Worm (Caenorhabditis elegans) whole organism, early embryonic: Measurements from ENCODE around the gene ttx-1.

Experiments
- B0310.2 ChIP-seq: sonication (generic microtip); optimal IDR thresholded peaks from 2 replicates; lab custom pipeline; 2016; ENCODE audit warnings: mild to moderate bottlenecking, missing genetic modification characterization, missing compliant biosample characterization
- F13C5.2 ChIP-seq: sonication (generic microtip); optimal IDR thresholded peaks from 2 replicates; lab custom pipeline; 2017; ENCODE audit warnings: mild to moderate bottlenecking, missing genetic modification characterization, inconsistent platforms, missing compliant biosample characterization
- aly-1 ChIP-seq: sonication (generic microtip); optimal IDR thresholded peaks from 2 replicates; lab custom pipeline; 2016; ENCODE audit warnings: missing genetic modification characterization, missing compliant biosample characterization
- ama-1 ChIP-seq: fragments of 150-350 bp; optimal IDR thresholded peaks from 2 replicates; lab custom pipeline; 2014
- ceh-13 ChIP-seq: fragments of 200-800 bp; sonication (Bioruptor generic); optimal IDR thresholded peaks from 2 replicates; lab custom pipeline; 2018; ENCODE audit warnings: mild to moderate bottlenecking, missing genetic modification characterization, missing compliant biosample characterization
- ceh-36 ChIP-seq: sonication (generic microtip); optimal IDR thresholded peaks from 2 replicates; lab custom pipeline; 2016; ENCODE audit warnings: missing genetic modification characterization, inconsistent platforms, missing compliant biosample characterization
- ets-7 ChIP-seq: sonication (generic microtip); optimal IDR thresholded peaks from 2 replicates; lab custom pipeline; 2016; ENCODE audit warnings: missing genotype, missing genetic modification characterization, missing compliant biosample characterization
- flt-1 ChIP-seq: fragments of 200-800 bp; sonication (Bioruptor generic); IDR thresholded peaks from 2 replicates; pipeline ENCODE4 v1.3.6; 2022; ENCODE audit warnings: missing genetic modification characterization, missing compliant biosample characterization
- hmbx-1 ChIP-seq: sonication (generic microtip); optimal IDR thresholded peaks from 2 replicates; lab custom pipeline; 2016; ENCODE audit warnings: mild to moderate bottlenecking, missing genetic modification characterization, missing compliant biosample characterization
- hmg-4 ChIP-seq: fragments of 200-800 bp; sonication (Bioruptor generic); optimal IDR thresholded peaks from 2 replicates; lab custom pipeline; 2018; ENCODE audit warnings: mild to moderate bottlenecking, missing genetic modification characterization, missing compliant biosample characterization
- hnd-1 ChIP-seq: sonication (generic microtip); optimal IDR thresholded peaks from 2 replicates; lab custom pipeline; 2016; ENCODE audit warnings: missing genetic modification characterization, missing compliant biosample characterization
- pes-1 ChIP-seq: fragments of 200-800 bp; sonication (Bioruptor generic); IDR thresholded peaks from 2 replicates; pipeline ENCODE4 v1.3.6; 2022; ENCODE audit warnings: missing genetic modification reagents, missing genetic modification characterization, missing compliant biosample characterization
- scrt-1 ChIP-seq: fragments of 200-800 bp; sonication (Bioruptor generic); IDR thresholded peaks from 2 replicates; pipeline ENCODE4 v1.3.6; 2022; ENCODE audit warnings: missing genetic modification characterization, missing compliant biosample characterization
- sea-1 ChIP-seq: fragments of 200-800 bp; sonication (Bioruptor generic); conservative IDR thresholded peaks from 2 replicates; pipeline ENCODE4 v1.3.6; 2022; ENCODE audit warnings: missing genetic modification characterization, missing compliant biosample characterization
- tbx-11 ChIP-seq: fragments of 200-800 bp; sonication (Bioruptor generic); IDR thresholded peaks from 2 replicates; pipeline ENCODE4 v1.3.6; 2022; ENCODE audit warnings: missing genetic modification characterization, missing compliant biosample characterization
- tbx-37 ChIP-seq: fragments of 200-800 bp; sonication (Bioruptor generic); conservative IDR thresholded peaks from 2 replicates; pipeline ENCODE4 v1.3.6; 2022; ENCODE audit warnings: missing genetic modification reagents, missing genetic modification characterization, missing compliant biosample characterization
- tra-4 ChIP-seq: sonication (generic microtip); optimal IDR thresholded peaks from 2 replicates; lab custom pipeline; 2017; ENCODE audit warnings: missing genetic modification characterization, missing compliant biosample characterization

Gene ttx-1

DNA sequence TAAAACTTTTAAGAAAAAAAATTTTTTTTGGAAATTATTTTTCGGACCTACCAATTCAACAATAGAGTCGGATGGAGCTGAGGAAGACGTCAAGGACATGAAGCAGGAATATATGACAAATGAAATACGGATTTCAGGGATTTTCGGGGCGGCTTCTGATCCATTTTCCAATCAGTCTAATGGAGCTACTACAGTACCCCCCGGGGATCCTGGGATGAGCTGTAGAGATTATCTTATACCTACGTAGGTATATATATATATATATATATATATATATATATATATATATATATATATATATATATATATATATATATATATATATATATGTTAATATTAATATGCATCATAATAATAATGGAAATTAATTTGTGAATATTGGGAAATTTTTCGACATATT lies at the start of gene ttx-1:
Gene ttx-1 (minus strand): TSS at position 101 of the 400 bp plus-strand sequence.
- TF ChIP-seq hnd-1 (tag; lab: Kevin White, UChicago) (no peak), ets-7 (no peak), pes-1 (GFP tag; lab: Robert Waterston, UW) (no peak), tbx-11 (GFP tag; lab: Robert Waterston, UW) (no peak), ceh-13 (GFP tag; lab: Kevin White, UChicago) (no peak), tra-4 (tag; lab: Kevin White, UChicago) (no peak), aly-1 (tag; lab: Kevin White, UChicago) (no peak), scrt-1 (GFP tag; lab: Robert Waterston, UW) (no peak), ceh-36 (tag; lab: Kevin White, UChicago) (no peak), sea-1 (no peak), hmg-4 (GFP tag; lab: Kevin White, UChicago) (no peak)

DNA sequence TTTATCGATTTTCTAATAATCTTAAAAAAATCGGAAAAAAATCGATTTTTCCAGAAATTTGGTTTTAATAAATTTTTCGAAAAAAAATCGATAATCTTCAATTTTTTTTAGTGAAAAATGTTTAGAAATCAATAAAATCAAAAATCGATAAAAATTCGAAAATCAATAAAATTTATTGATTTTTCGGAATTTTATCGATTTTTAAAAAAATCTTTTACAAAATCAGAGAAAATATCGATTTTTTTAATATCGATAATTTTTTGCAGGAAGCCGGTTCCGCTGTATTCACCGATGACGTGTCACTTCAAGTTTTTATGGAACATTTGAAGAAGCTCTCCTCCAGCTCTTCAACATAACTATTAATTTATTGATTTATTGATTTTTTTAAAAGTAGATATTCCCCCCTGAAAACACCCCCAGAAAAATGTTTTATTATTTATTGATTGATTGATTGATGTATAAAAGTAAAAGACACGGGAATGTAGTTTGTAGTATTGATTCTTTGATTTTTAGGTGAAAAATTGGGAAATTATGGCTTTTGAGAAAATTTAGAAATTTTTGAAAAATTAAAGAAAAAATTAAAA lies 41.3 kb upstream of the ttx-1 start:
- TF ChIP-seq ama-1 (lab: Kevin White, UChicago) (no peak), hmbx-1 (tag; lab: Kevin White, UChicago) (no peak), ets-7 (no peak), flt-1 (GFP tag; lab: Robert Waterston, UW) (no peak), tbx-11 (GFP tag; lab: Robert Waterston, UW) (no peak), hnd-1 (tag; lab: Kevin White, UChicago) (no peak), hmg-4 (GFP tag; lab: Kevin White, UChicago) (no peak), ceh-36 (tag; lab: Kevin White, UChicago) (no peak), pes-1 (GFP tag; lab: Robert Waterston, UW) (no peak), tra-4 (tag; lab: Kevin White, UChicago) (no peak), tbx-37 (no peak), sea-1 (no peak), scrt-1 (GFP tag; lab: Robert Waterston, UW) (no peak), ceh-13 (GFP tag; lab: Kevin White, UChicago) (no peak), F13C5.2 (tag; lab: Kevin White, UChicago) (no peak), B0310.2 (tag; lab: Kevin White, UChicago) (no peak)

DNA sequence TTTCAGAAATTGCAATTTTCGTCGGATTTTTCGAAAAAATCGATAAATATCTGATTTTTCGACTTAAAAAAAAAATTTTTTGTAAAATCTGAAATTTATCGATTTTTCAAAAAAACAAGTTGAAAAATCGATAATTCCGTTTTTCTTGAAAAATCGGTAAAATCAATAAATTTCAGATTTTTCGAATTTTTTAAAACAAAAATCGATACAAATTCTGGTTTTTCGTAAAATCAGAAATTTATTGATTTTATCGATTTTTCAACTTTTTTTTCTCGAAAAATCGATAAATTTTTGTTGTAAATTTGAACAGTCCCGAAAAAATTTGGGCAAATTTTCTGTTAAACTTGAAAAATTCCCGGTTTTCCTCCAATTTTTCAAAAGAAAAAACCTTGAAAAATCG lies 40.4 kb upstream of the ttx-1 start:
- TF ChIP-seq scrt-1 (GFP tag; lab: Robert Waterston, UW), result no peak
- no peak for TF ChIP-seq hmg-4 (GFP tag; lab: Kevin White, UChicago)
- TF ChIP-seq sea-1, result no peak
- TF ChIP-seq aly-1 (tag; lab: Kevin White, UChicago), result no peak

DNA sequence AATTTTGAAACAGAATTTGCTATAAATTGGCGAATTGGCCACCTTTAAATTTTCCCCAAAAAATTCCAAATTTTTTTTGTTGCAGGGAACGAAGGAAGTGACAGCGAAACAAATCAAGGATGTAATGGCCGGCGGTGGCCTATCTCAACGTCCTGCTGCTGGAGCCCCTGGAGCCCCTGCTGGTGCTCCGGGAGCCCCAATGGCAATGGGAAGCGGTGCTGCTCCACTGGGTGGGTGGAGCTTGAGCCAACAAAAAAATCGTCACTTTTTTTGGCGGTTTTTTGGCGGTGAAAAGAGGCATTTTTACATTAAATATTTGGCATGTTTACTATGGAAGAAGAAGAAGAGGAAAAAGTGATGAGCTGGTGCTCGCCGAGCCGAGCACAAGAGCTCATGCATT lies 33.2 kb upstream of the ttx-1 start:
- TF ChIP-seq pes-1 (GFP tag; lab: Robert Waterston, UW), result no peak

DNA sequence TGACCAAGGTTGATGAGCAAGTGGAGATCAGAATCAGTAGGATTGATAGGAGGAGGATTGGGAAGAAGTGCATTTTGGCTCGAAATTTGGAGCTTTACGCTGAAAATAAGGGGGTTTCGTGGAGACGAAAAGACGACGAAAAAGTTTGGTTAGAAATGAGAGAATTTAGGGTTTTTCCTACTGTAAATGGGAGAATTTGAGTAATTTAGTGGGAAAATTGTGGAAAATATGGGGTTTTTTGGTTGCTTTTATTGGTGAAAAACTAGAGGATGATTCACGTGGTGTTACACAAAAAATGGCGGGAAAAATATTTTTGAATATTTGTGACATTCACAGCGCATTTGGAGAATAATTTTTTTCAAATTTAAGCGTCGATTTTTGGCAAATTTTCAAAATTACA lies 30.9 kb upstream of the ttx-1 start, which contains the start of gene nlp-69:
Gene nlp-69 (minus strand): TSS at position 101 of the 400 bp plus-strand sequence.
- TF ChIP-seq flt-1 (GFP tag; lab: Robert Waterston, UW) (no peak), sea-1 (no peak), hnd-1 (tag; lab: Kevin White, UChicago) (no peak), ceh-36 (tag; lab: Kevin White, UChicago) (no peak), pes-1 (GFP tag; lab: Robert Waterston, UW) (no peak), tbx-11 (GFP tag; lab: Robert Waterston, UW) (no peak), ceh-13 (GFP tag; lab: Kevin White, UChicago) (no peak), ets-7 (no peak), hmg-4 (GFP tag; lab: Kevin White, UChicago) (no peak), tra-4 (tag; lab: Kevin White, UChicago) (no peak), F13C5.2 (tag; lab: Kevin White, UChicago) (no peak), scrt-1 (GFP tag; lab: Robert Waterston, UW) (no peak), aly-1 (tag; lab: Kevin White, UChicago) (no peak), ama-1 (lab: Kevin White, UChicago) (no peak), hmbx-1 (tag; lab: Kevin White, UChicago) (no peak), tbx-37 (no peak), B0310.2 (tag; lab: Kevin White, UChicago) (no peak)

DNA sequence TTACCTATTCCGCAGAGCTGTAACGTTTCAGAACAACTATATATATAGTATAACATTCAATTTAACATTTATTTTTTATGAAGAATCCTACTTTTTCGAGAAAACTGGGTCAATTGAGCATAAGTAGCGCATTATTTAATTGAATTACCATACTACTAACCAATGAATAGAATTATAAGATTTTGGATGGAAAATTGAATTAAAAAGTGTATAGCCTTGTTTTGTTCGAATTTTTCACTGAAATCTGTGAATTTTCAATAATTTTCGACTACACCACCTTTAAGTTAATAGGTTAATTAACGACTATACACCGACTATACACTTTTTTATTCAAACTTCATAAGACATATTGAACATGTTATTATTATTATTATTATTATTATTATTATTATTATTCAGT lies 30.0 kb upstream of the ttx-1 start:
- TF ChIP-seq flt-1 (GFP tag; lab: Robert Waterston, UW) (no peak), scrt-1 (GFP tag; lab: Robert Waterston, UW) (no peak), sea-1 (no peak)

DNA sequence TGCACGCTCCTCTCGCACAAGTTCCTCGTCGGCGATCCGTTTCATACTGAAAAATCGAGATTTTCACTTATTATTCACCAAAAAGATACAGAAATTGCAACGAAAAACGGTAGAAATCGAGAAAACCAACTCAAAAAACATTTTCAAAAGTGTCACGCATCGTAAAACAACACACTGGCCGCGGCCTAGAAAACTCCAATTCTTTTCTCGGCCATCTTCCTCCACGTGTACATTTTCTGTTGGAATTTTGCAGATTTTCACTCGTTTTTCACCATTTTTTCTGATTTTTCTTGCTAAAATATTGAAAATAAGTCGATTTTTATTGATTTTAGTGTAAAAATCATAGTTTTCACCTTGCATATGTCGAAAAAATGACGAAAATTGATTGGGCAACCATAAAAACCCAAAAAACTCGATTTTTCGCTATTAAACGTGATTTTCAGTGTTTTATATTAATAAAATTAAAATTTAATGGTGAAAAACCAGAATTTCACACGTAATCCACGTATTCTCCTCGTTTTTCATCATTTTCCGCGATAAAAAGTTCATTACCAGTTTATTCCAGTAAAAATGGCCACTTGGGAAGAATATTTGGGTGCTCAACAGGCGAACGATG lies 26.8 kb upstream of the ttx-1 start, which contains the start of the genes dcs-1 and sec-23:
Gene dcs-1 (minus strand): TSS at position 46 of the 616 bp plus-strand sequence.
Gene sec-23 (plus strand): TSS at position 566 of the 616 bp plus-strand sequence.
- TF ChIP-seq F13C5.2 (tag; lab: Kevin White, UChicago) (no peak), ceh-36 (tag; lab: Kevin White, UChicago) (no peak), scrt-1 (GFP tag; lab: Robert Waterston, UW) (no peak), aly-1 (tag; lab: Kevin White, UChicago) (no peak), B0310.2 (tag; lab: Kevin White, UChicago) (no peak), hmbx-1 (tag; lab: Kevin White, UChicago) (no peak), ets-7 (no peak), tra-4 (tag; lab: Kevin White, UChicago) (no peak), hmg-4 (GFP tag; lab: Kevin White, UChicago) (no peak), ceh-13 (GFP tag; lab: Kevin White, UChicago) (no peak), tbx-11 (GFP tag; lab: Robert Waterston, UW) (no peak), hnd-1 (tag; lab: Kevin White, UChicago) (no peak), flt-1 (GFP tag; lab: Robert Waterston, UW) (no peak), sea-1 (no peak), ama-1 (lab: Kevin White, UChicago) (no peak), tbx-37 (no peak)
